Fruit fly (Drosophila melanogaster): ENCODE data around the gene gudu.

gudu gene

dm6 chr2L:7387813-7388558 lies at the start of gene gudu, which contains the start of gene CG5149:
Gene gudu (plus strand): TSS chr2L:7388508.
Gene CG5149 (minus strand): TSS chr2L:7388253.
- TF ChIP-seq ttk (optimal IDR thresholded peaks at IDR 0.05) (no peak), insv (optimal IDR thresholded peaks at IDR 0.05) (no peak), h (optimal IDR thresholded peaks at IDR 0.05) (no peak), Myc (optimal IDR thresholded peaks at IDR 0.05) (no peak), Sin3A (optimal IDR thresholded peaks at IDR 0.05) (no peak), psq (optimal IDR thresholded peaks at IDR 0.05) (no peak)

DNA sequence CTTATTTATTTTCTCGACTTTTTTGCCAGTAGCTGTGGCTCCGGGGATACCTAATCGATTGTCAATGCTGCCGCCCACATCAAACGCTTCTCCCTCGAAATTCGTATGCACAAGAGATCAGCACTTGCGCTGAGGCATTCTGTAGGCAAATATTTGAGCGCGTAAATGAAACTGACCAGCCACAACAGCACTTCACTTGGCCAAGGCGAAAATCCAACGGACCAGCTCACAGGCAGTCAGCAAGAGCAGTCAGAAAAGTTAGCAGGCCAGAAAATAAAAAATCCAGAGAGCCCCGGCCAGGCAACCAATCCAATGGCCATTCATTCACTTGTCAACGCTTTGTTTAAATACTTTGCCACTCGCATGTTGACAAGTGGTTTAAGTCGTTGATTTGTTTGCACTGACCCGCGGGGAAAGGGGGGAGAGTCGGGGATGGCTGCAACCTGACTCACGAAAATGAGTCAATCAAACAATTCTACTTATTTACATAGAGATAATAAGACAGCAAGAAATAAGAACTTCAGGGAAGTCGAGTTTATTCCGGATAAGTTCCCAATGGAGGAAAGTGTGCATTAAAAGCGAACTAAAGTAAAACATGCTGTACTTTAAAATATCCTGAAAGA lies 48.8 kb upstream of the gudu start:
- no peak for TF ChIP-seq Sin3A (optimal IDR thresholded peaks at IDR 0.05)
- TF ChIP-seq h (optimal IDR thresholded peaks at IDR 0.05) = no peak
- TF ChIP-seq insv (optimal IDR thresholded peaks at IDR 0.05) = no peak
- TF ChIP-seq ttk (optimal IDR thresholded peaks at IDR 0.05) = no peak
- TF ChIP-seq psq (optimal IDR thresholded peaks at IDR 0.05) = no peak
- no peak for TF ChIP-seq Myc (optimal IDR thresholded peaks at IDR 0.05)

dm6 chr2L:7340139-7340538 lies 48.2 kb upstream of the gudu start:
- TF ChIP-seq psq (optimal IDR thresholded peaks at IDR 0.05) = no peak
- no peak for TF ChIP-seq insv (optimal IDR thresholded peaks at IDR 0.05)
- no peak for TF ChIP-seq ttk (optimal IDR thresholded peaks at IDR 0.05)
- no peak for TF ChIP-seq Sin3A (optimal IDR thresholded peaks at IDR 0.05)
- no peak for TF ChIP-seq Myc (optimal IDR thresholded peaks at IDR 0.05)
- no peak for TF ChIP-seq h (optimal IDR thresholded peaks at IDR 0.05)

- TF ChIP-seq Sin3A (optimal IDR thresholded peaks at IDR 0.05) (no peak), h (optimal IDR thresholded peaks at IDR 0.05) (no peak), ttk (optimal IDR thresholded peaks at IDR 0.05) (no peak), insv (optimal IDR thresholded peaks at IDR 0.05) (no peak), psq (optimal IDR thresholded peaks at IDR 0.05) (no peak), Myc (optimal IDR thresholded peaks at IDR 0.05) (no peak)
These were observed 35.5 kb upstream of the gudu start for dm6 chr2L:7352775-7353187.

DNA sequence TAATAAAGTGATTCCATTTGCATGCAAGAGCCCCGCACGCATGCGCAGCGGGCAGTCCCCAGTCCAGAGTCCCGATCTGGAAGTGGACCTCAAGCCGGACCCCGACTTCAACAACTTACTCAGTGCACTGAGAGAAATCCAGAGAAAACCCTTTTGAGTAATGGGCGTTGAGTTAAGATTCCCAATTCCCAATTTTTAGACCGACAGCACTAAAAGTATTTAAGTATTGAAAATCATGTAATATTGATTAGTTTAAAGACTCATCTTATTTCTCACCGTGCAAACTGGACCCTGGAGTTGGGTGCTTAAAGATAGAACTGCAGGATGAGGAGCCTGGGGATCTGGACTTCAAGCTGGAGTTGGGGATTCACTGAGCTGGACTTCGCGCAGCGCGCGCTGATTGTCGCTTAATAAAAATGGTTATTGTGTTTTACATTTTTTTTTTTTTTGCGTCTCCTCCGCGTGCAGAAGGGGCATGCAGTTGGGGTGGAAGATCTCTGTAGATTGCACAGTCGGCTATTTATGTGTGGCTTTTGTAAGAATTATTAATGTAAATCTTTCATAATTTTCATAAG lies 30.2 kb upstream of the gudu start:
- TF ChIP-seq Sin3A (optimal IDR thresholded peaks at IDR 0.05) (no peak), h (optimal IDR thresholded peaks at IDR 0.05) (no peak), insv (optimal IDR thresholded peaks at IDR 0.05) (no peak), ttk (optimal IDR thresholded peaks at IDR 0.05) (no peak), Myc (optimal IDR thresholded peaks at IDR 0.05) (no peak), psq (optimal IDR thresholded peaks at IDR 0.05) (no peak)

DNA sequence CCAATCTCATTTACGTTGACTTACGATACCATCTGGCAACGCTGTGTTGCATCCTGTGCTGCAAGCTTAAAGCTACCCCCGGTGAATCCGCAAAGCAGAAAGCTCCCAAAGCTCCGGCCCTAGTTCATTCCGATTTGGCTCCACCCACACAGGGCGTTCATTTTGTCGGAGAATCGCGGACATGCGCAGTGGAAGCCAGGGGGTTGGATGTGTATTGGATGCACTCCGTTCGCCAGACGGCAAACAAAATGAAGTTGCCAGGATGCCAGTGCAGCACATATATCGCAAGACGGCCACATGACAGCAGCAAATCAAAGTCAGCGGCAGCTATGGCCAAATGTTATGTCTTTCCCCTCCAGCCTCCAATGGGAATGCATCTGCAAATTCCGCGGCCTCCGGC lies 29.5 kb upstream of the gudu start:
- TF ChIP-seq insv (optimal IDR thresholded peaks at IDR 0.05) = no peak
- no peak for TF ChIP-seq Sin3A (optimal IDR thresholded peaks at IDR 0.05)
- no peak for TF ChIP-seq Myc (optimal IDR thresholded peaks at IDR 0.05)
- no peak for TF ChIP-seq ttk (optimal IDR thresholded peaks at IDR 0.05)
- TF ChIP-seq h (optimal IDR thresholded peaks at IDR 0.05) = no peak
- TF ChIP-seq psq (optimal IDR thresholded peaks at IDR 0.05) = no peak

dm6 chr2L:7363079-7363478 lies 25.2 kb upstream of the gudu start, which contains the start of gene Wnt10:
Gene Wnt10 (plus strand): TSS chr2L:7363379.
- no peak for TF ChIP-seq h (optimal IDR thresholded peaks at IDR 0.05)
- TF ChIP-seq insv (optimal IDR thresholded peaks at IDR 0.05) = no peak
- TF ChIP-seq psq (optimal IDR thresholded peaks at IDR 0.05) = no peak
- TF ChIP-seq ttk (optimal IDR thresholded peaks at IDR 0.05) = no peak
- no peak for TF ChIP-seq Sin3A (optimal IDR thresholded peaks at IDR 0.05)
- no peak for TF ChIP-seq Myc (optimal IDR thresholded peaks at IDR 0.05)

dm6 chr2L:7376157-7376556 lies 12.2 kb upstream of the gudu start:
- no peak for TF ChIP-seq ttk (optimal IDR thresholded peaks at IDR 0.05)
- TF ChIP-seq insv (optimal IDR thresholded peaks at IDR 0.05) = no peak
- no peak for TF ChIP-seq Myc (optimal IDR thresholded peaks at IDR 0.05)

DNA sequence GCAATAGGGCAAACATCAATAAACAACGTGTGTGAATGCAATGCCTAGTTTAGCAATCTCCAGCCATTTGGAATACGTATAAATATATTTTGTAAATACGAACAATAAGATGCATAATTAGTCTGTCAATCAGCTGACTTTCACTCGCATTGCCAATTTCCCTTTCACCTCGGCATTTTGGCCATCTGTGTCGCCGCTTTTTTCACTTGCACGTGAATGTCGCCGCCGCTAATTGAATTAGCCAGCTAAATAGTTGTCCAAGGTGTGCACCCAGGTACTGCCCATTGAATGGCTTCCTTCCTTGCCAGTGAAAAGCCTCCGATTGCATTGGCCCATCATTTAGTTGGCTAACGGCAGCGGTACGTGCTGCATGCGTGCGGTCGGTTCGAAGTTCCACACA lies 10.9 kb upstream of the gudu start, which contains the start of gene ninaC:
Gene ninaC, plus strand, starts transcription at position 301 of the 400 bp plus-strand sequence.
- TF ChIP-seq Myc (optimal IDR thresholded peaks at IDR 0.05) = no peak
- no peak for TF ChIP-seq insv (optimal IDR thresholded peaks at IDR 0.05)

dm6 chr2L:7386555-7387420 lies 1.5 kb upstream of the gudu start:
- no peak for TF ChIP-seq ttk (optimal IDR thresholded peaks at IDR 0.05)
- TF ChIP-seq Myc (optimal IDR thresholded peaks at IDR 0.05) = no peak
- no peak for TF ChIP-seq Sin3A (optimal IDR thresholded peaks at IDR 0.05)
- TF ChIP-seq insv (optimal IDR thresholded peaks at IDR 0.05) = no peak
- no peak for TF ChIP-seq h (optimal IDR thresholded peaks at IDR 0.05)
- no peak for TF ChIP-seq psq (optimal IDR thresholded peaks at IDR 0.05)

- no peak for TF ChIP-seq Myc (optimal IDR thresholded peaks at IDR 0.05)
- no peak for TF ChIP-seq insv (optimal IDR thresholded peaks at IDR 0.05)
- TF ChIP-seq ttk (optimal IDR thresholded peaks at IDR 0.05) = no peak
- TF ChIP-seq h (optimal IDR thresholded peaks at IDR 0.05) = no peak
- no peak for TF ChIP-seq psq (optimal IDR thresholded peaks at IDR 0.05)
- no peak for TF ChIP-seq Sin3A (optimal IDR thresholded peaks at IDR 0.05)
These were observed 7.5 kb downstream of the gudu start for dm6 chr2L:7395813-7396212.

- no peak for TF ChIP-seq Myc (optimal IDR thresholded peaks at IDR 0.05)
- TF ChIP-seq insv (optimal IDR thresholded peaks at IDR 0.05) = no peak
- no peak for TF ChIP-seq psq (optimal IDR thresholded peaks at IDR 0.05)
- TF ChIP-seq h (optimal IDR thresholded peaks at IDR 0.05) = no peak
- no peak for TF ChIP-seq Sin3A (optimal IDR thresholded peaks at IDR 0.05)
- no peak for TF ChIP-seq ttk (optimal IDR thresholded peaks at IDR 0.05)
These were observed 8.7 kb downstream of the gudu start for dm6 chr2L:7396962-7397361.

Measured in Kc167 (cell line).